Fruit fly (Drosophila melanogaster) whole organism, wandering third instar larva: ENCODE measurements around the gene CG13640.

Source experiments
- Abd-B ChIP-seq: fragments of >200 bp; optimal IDR thresholded peaks from 2 replicates; lab custom pipeline; 2017; ENCODE audit warnings: missing biosample characterization, missing genetic modification characterization
- Hnf4 ChIP-seq: fragments of 200-800 bp; sonication (Bioruptor generic); optimal IDR thresholded peaks from 2 replicates; lab custom pipeline; 2016; ENCODE audit warnings: missing biosample characterization, mild to moderate bottlenecking, missing genetic modification characterization
- N ChIP-seq: fragments of >200 bp; optimal IDR thresholded peaks from 2 replicates; lab custom pipeline; 2018; ENCODE audit warnings: missing biosample characterization, missing external identifiers, missing genetic modification characterization
- fru ChIP-seq: fragments of 200-800 bp; sonication (Bioruptor generic); optimal IDR thresholded peaks from 3 replicates; lab custom pipeline; 2016; ENCODE audit warnings: missing biosample characterization, mild to moderate bottlenecking, missing genetic modification characterization
- usp ChIP-seq: fragments of >200 bp; optimal IDR thresholded peaks from 2 replicates; lab custom pipeline; 2017; ENCODE audit warnings: missing biosample characterization, missing genetic modification characterization
- woc ChIP-seq: sonication (Bioruptor generic); optimal IDR thresholded peaks from 2 replicates; lab custom pipeline; 2016; ENCODE audit warnings: missing biosample characterization, mild to moderate bottlenecking, missing genetic modification characterization

dm6 chr3R:24845952-24846848, 15.8 kb downstream of the CG13640 start:
- no peak for TF ChIP-seq woc (GFP tag; lab: Kevin White, UChicago)
- no peak for TF ChIP-seq usp
- no peak for TF ChIP-seq Abd-B (GFP tag; lab: Kevin White, UChicago)
- TF ChIP-seq N (GFP tag; lab: Kevin White, UChicago) = no peak
- no peak for TF ChIP-seq fru (GFP tag; lab: Kevin White, UChicago)
- no peak for TF ChIP-seq Hnf4 (GFP tag; lab: Kevin White, UChicago)
